Worm (Caenorhabditis elegans) whole organism, early embryonic: ENCODE measurements around the gene gst-44.
A peak's percentile ranks its signal among the peaks of the same experiment; 100 is the strongest.

Source experiments
- ama-1 ChIP-seq: fragments of 150-350 bp; optimal IDR thresholded peaks from 2 replicates; lab custom pipeline; 2014
- ceh-36 ChIP-seq: sonication (generic microtip); optimal IDR thresholded peaks from 2 replicates; lab custom pipeline; 2016; ENCODE audit warnings: missing genetic modification characterization, inconsistent platforms, missing compliant biosample characterization
- flt-1 ChIP-seq: fragments of 200-800 bp; sonication (Bioruptor generic); IDR thresholded peaks from 2 replicates; pipeline ENCODE4 v1.3.6; 2022; ENCODE audit warnings: missing genetic modification characterization, missing compliant biosample characterization
- hmg-4 ChIP-seq: fragments of 200-800 bp; sonication (Bioruptor generic); optimal IDR thresholded peaks from 2 replicates; lab custom pipeline; 2018; ENCODE audit warnings: mild to moderate bottlenecking, missing genetic modification characterization, missing compliant biosample characterization
- scrt-1 ChIP-seq: fragments of 200-800 bp; sonication (Bioruptor generic); IDR thresholded peaks from 2 replicates; pipeline ENCODE4 v1.3.6; 2022; ENCODE audit warnings: missing genetic modification characterization, missing compliant biosample characterization

ce11 chrV:16355941-16356340, 34.8 kb upstream of the gst-44 start:
- TF ChIP-seq flt-1 (GFP tag; lab: Robert Waterston, UW), result no peak
- TF ChIP-seq ama-1, result no peak
- TF ChIP-seq hmg-4 (GFP tag; lab: Kevin White, UChicago), result peak; percentile 66
- no peak for TF ChIP-seq ceh-36 (tag; lab: Kevin White, UChicago)
- TF ChIP-seq scrt-1 (GFP tag; lab: Robert Waterston, UW), result no peak
